Worm (Caenorhabditis elegans): ENCODE data around the gene pak-1.

The pak-1 gene

ce11 chrX:6015096-6015495 is 33.3 kb downstream of the pak-1 start, which contains the start of gene C09B8.8:
Gene C09B8.8 (plus strand): TSS chrX:6015492.
- no peak for TF ChIP-seq unc-62 (GFP tag; optimal IDR thresholded peaks at IDR 0.05)

ce11 chrX:6010573-6010972 is 37.8 kb downstream of the pak-1 start, which contains the start of gene C09B8.3:
Gene C09B8.3 (minus strand): TSS chrX:6010673.
- no peak for TF ChIP-seq unc-62 (GFP tag; optimal IDR thresholded peaks at IDR 0.05)

- no peak for TF ChIP-seq unc-62 (GFP tag; optimal IDR thresholded peaks at IDR 0.05)
Observed at ce11 chrX:6004315-6004714, 44.1 kb downstream of the pak-1 start.

- no peak for TF ChIP-seq unc-62 (GFP tag; optimal IDR thresholded peaks at IDR 0.05)
Observed at ce11 chrX:6003853-6004252, 44.6 kb downstream of the pak-1 start, which contains the start of gene sups-1. Gene sups-1 (plus strand): TSS chrX:6004153.

ce11 chrX:6002479-6002878 is 45.9 kb downstream of the pak-1 start:
- no peak for TF ChIP-seq unc-62 (GFP tag; optimal IDR thresholded peaks at IDR 0.05)

- no peak for TF ChIP-seq unc-62 (GFP tag; optimal IDR thresholded peaks at IDR 0.05)
Observed at ce11 chrX:6001432-6001831, 47.0 kb downstream of the pak-1 start, which contains the start of gene F22F4.4. Gene F22F4.4 (minus strand): TSS chrX:6001532.

- TF ChIP-seq unc-62 (GFP tag; optimal IDR thresholded peaks at IDR 0.05), result no peak
Observed at ce11 chrX:5999103-5999554, 49.3 kb downstream of the pak-1 start, which contains the start of gene F22F4.9. Gene F22F4.9 (minus strand): TSS chrX:5999504.

ce11 chrX:5995613-5996206 is 52.7 kb downstream of the pak-1 start, which contains the start of gene inx-3:
Gene inx-3 (plus strand): TSS chrX:5996156.
- no peak for TF ChIP-seq unc-62 (GFP tag; optimal IDR thresholded peaks at IDR 0.05)

Measured in whole organism, dauer.